Fruit fly (Drosophila melanogaster) whole organism, prepupa: ENCODE data around the gene Ptp10D.

Experiments
- Blimp-1 ChIP-seq: fragments of 200-800 bp; sonication (Bioruptor generic); optimal IDR thresholded peaks from 3 replicates; lab custom pipeline; 2017; ENCODE audit warnings: missing biosample characterization, missing genetic modification characterization, mild to moderate bottlenecking, moderate library complexity, missing genetic modification reagents
- CG10669 ChIP-seq: fragments of 200-800 bp; sonication (Bioruptor generic); optimal IDR thresholded peaks from 3 replicates; lab custom pipeline; 2018; ENCODE audit warnings: missing biosample characterization, mild to moderate bottlenecking, missing genetic modification characterization, moderate library complexity
- CG11762 ChIP-seq: fragments of 200-800 bp; sonication (Bioruptor generic); optimal IDR thresholded peaks from 3 replicates; lab custom pipeline; 2016; ENCODE audit warnings: missing biosample characterization, missing genetic modification characterization; ENCODE audit not compliant: insufficient read depth
- CG15336 ChIP-seq: fragments of 200-800 bp; sonication (Bioruptor generic); IDR thresholded peaks from 2 replicates; pipeline ENCODE4 v1.3.6; 2022; ENCODE audit warnings: missing biosample characterization, missing genetic modification characterization
- CG16779 ChIP-seq: fragments of 200-800 bp; sonication (Bioruptor generic); optimal IDR thresholded peaks from 3 replicates; lab custom pipeline; 2017; ENCODE audit warnings: missing biosample characterization, mild to moderate bottlenecking, missing genetic modification characterization
- CG3032 ChIP-seq: fragments of 200-800 bp; optimal IDR thresholded peaks from 2 replicates; lab custom pipeline; 2019; ENCODE audit warnings: missing biosample characterization, mild to moderate bottlenecking, missing genetic modification characterization, moderate library complexity
- CG31627 ChIP-seq: fragments of 200-800 bp; sonication (Bioruptor generic); optimal IDR thresholded peaks from 3 replicates; lab custom pipeline; 2016; ENCODE audit warnings: missing biosample characterization, missing genetic modification characterization
- CG3919 ChIP-seq: fragments of 200-800 bp; sonication (Bioruptor generic); optimal IDR thresholded peaks from 3 replicates; lab custom pipeline; 2016; ENCODE audit warnings: missing biosample characterization, missing genetic modification characterization
- CG6276 ChIP-seq: fragments of 200-800 bp; sonication (Bioruptor generic); optimal IDR thresholded peaks from 2 replicates; lab custom pipeline; 2017; ENCODE audit warnings: missing biosample characterization, mild to moderate bottlenecking, missing genetic modification characterization
- CG6792 ChIP-seq: fragments of 200-800 bp; sonication (Bioruptor generic); optimal IDR thresholded peaks from 3 replicates; lab custom pipeline; 2016; ENCODE audit warnings: missing biosample characterization, missing genetic modification characterization
- CG6808 ChIP-seq: fragments of 200-800 bp; sonication (Bioruptor generic); optimal IDR thresholded peaks from 3 replicates; lab custom pipeline; 2017; ENCODE audit warnings: missing biosample characterization, missing genetic modification characterization, mild to moderate bottlenecking, moderate library complexity, missing genetic modification reagents
- CG6854 ChIP-seq: fragments of 200-800 bp; sonication (Bioruptor generic); optimal IDR thresholded peaks from 2 replicates; lab custom pipeline; 2017; ENCODE audit warnings: missing biosample characterization, mild to moderate bottlenecking, missing genetic modification characterization
- CG7368 ChIP-seq: fragments of 200-800 bp; sonication (Bioruptor generic); optimal IDR thresholded peaks from 3 replicates; lab custom pipeline; 2016; ENCODE audit warnings: missing biosample characterization, missing genetic modification characterization
- CG8119 ChIP-seq: fragments of 200-800 bp; sonication (Bioruptor generic); IDR thresholded peaks from 3 replicates; pipeline ENCODE4 v1.3.6; 2022; ENCODE audit warnings: missing biosample characterization, missing genetic modification characterization
- CG8632 ChIP-seq: fragments of 200-800 bp; sonication (Bioruptor generic); optimal IDR thresholded peaks from 3 replicates; lab custom pipeline; 2016; ENCODE audit warnings: missing biosample characterization, missing genetic modification characterization
- CG9139 ChIP-seq: fragments of 200-800 bp; sonication (Bioruptor generic); optimal IDR thresholded peaks from 3 replicates; lab custom pipeline; 2017; ENCODE audit warnings: missing biosample characterization, mild to moderate bottlenecking, missing genetic modification characterization
- Eip75B ChIP-seq: fragments of 200-800 bp; sonication (Bioruptor generic); optimal IDR thresholded peaks from 3 replicates; lab custom pipeline; 2016; ENCODE audit warnings: missing biosample characterization, missing genetic modification characterization
- Eip78C ChIP-seq: fragments of 200-800 bp; sonication (Bioruptor generic); peaks from one replicate; lab custom pipeline; 2016; ENCODE audit warnings: missing biosample characterization, missing genetic modification characterization
- Eip93F ChIP-seq: fragments of 200-800 bp; sonication (Bioruptor generic); optimal IDR thresholded peaks from 2 replicates; lab custom pipeline; 2016; ENCODE audit warnings: missing biosample characterization, mild to moderate bottlenecking, missing genetic modification characterization
- Ets21C ChIP-seq: fragments of 200-800 bp; sonication (Bioruptor generic); optimal IDR thresholded peaks from 3 replicates; lab custom pipeline; 2016; ENCODE audit warnings: missing biosample characterization, missing genetic modification characterization
- Ets96B ChIP-seq: fragments of 200-800 bp; optimal IDR thresholded peaks from 2 replicates; lab custom pipeline; 2019; ENCODE audit warnings: missing biosample characterization, mild to moderate bottlenecking, missing genetic modification characterization, moderate library complexity
- Gug ChIP-seq: fragments of 200-800 bp; sonication (Bioruptor generic); IDR thresholded peaks from 2 replicates; pipeline ENCODE4 v1.3.6; 2022; ENCODE audit warnings: missing biosample characterization, missing genetic modification characterization
- Hr38 ChIP-seq: sonication (Bioruptor generic); optimal IDR thresholded peaks from 2 replicates; lab custom pipeline; 2016; ENCODE audit warnings: missing biosample characterization, missing genetic modification characterization
- Hr39 ChIP-seq: fragments of 200-800 bp; sonication (Bioruptor generic); optimal IDR thresholded peaks from 2 replicates; lab custom pipeline; 2016; ENCODE audit warnings: missing biosample characterization, missing genetic modification characterization
- Hr4 ChIP-seq: fragments of 200-800 bp; sonication (Bioruptor generic); optimal IDR thresholded peaks from 3 replicates; lab custom pipeline; 2016; ENCODE audit warnings: missing biosample characterization, missing genetic modification characterization
- Lpt ChIP-seq: fragments of 200-800 bp; sonication (Bioruptor generic); optimal IDR thresholded peaks from 3 replicates; lab custom pipeline; 2016; ENCODE audit warnings: missing biosample characterization, missing genetic modification characterization
- Met ChIP-seq: fragments of 200-800 bp; sonication (Bioruptor generic); optimal IDR thresholded peaks from 3 replicates; lab custom pipeline; 2016; ENCODE audit warnings: missing biosample characterization, missing genetic modification characterization
- OdsH ChIP-seq: fragments of 200-800 bp; sonication (Bioruptor generic); optimal IDR thresholded peaks from 3 replicates; lab custom pipeline; 2016; ENCODE audit warnings: missing biosample characterization, missing genetic modification characterization
- Smox ChIP-seq: fragments of 200-800 bp; sonication (Bioruptor generic); optimal IDR thresholded peaks from 3 replicates; lab custom pipeline; 2016; ENCODE audit warnings: missing biosample characterization, missing genetic modification characterization
- Sox102F ChIP-seq: fragments of 200-800 bp; sonication (Bioruptor generic); optimal IDR thresholded peaks from 2 replicates; lab custom pipeline; 2016; ENCODE audit warnings: missing biosample characterization, mild to moderate bottlenecking, missing genetic modification characterization
- Sox14 ChIP-seq: fragments of 200-800 bp; sonication (Bioruptor generic); optimal IDR thresholded peaks from 3 replicates; lab custom pipeline; 2016; ENCODE audit warnings: missing biosample characterization, missing genetic modification characterization
- Sox15 ChIP-seq: fragments of 200-800 bp; sonication (Bioruptor generic); optimal IDR thresholded peaks from 3 replicates; lab custom pipeline; 2016; ENCODE audit warnings: missing biosample characterization, missing genetic modification characterization
- acj6 ChIP-seq: fragments of 200-800 bp; sonication (Bioruptor generic); optimal IDR thresholded peaks from 3 replicates; lab custom pipeline; 2016; ENCODE audit warnings: missing biosample characterization, missing genetic modification characterization
- cyc ChIP-seq: fragments of 200-800 bp; sonication (Bioruptor generic); optimal IDR thresholded peaks from 3 replicates; lab custom pipeline; 2016; ENCODE audit warnings: missing biosample characterization, missing genetic modification characterization
- dac ChIP-seq: fragments of 200-800 bp; sonication (Bioruptor generic); optimal IDR thresholded peaks from 2 replicates; lab custom pipeline; 2017; ENCODE audit warnings: missing biosample characterization, mild to moderate bottlenecking, missing genetic modification characterization
- dsx ChIP-seq: fragments of 200-800 bp; optimal IDR thresholded peaks from 3 replicates; lab custom pipeline; 2019; ENCODE audit warnings: missing biosample characterization, mild to moderate bottlenecking, missing genetic modification characterization, moderate library complexity; ENCODE audit not compliant: poor library complexity, severe bottlenecking
- eg ChIP-seq: fragments of 200-800 bp; sonication (Bioruptor generic); IDR thresholded peaks from 3 replicates; pipeline ENCODE4 v1.3.6; 2022; ENCODE audit warnings: missing biosample characterization, missing genetic modification characterization
- fd85E ChIP-seq: fragments of 200-800 bp; sonication (Bioruptor generic); optimal IDR thresholded peaks from 3 replicates; lab custom pipeline; 2016; ENCODE audit warnings: missing biosample characterization, missing genetic modification characterization
- fkh ChIP-seq: fragments of 200-800 bp; sonication (Bioruptor generic); optimal IDR thresholded peaks from 3 replicates; lab custom pipeline; 2017; ENCODE audit warnings: missing biosample characterization, mild to moderate bottlenecking, missing genetic modification characterization, moderate library complexity
- net ChIP-seq: fragments of 200-800 bp; sonication (Bioruptor generic); optimal IDR thresholded peaks from 3 replicates; lab custom pipeline; 2016; ENCODE audit warnings: missing biosample characterization, missing genetic modification characterization
- pdm3 ChIP-seq: fragments of 200-800 bp; sonication (Bioruptor generic); optimal IDR thresholded peaks from 3 replicates; lab custom pipeline; 2016; ENCODE audit warnings: missing biosample characterization, missing genetic modification characterization
- salr ChIP-seq, 2 experiments: fragments of 200-800 bp; sonication (Bioruptor generic); optimal IDR thresholded peaks; 3 replicates each; lab custom pipeline; 2016 to 2018; ENCODE audit warnings: missing biosample characterization in 2 of 2, missing genetic modification characterization in 2 of 2, mild to moderate bottlenecking in 1 of 2
- spab ChIP-seq: fragments of 200-800 bp; sonication (Bioruptor generic); optimal IDR thresholded peaks from 2 replicates; lab custom pipeline; 2017; ENCODE audit warnings: missing biosample characterization, mild to moderate bottlenecking, missing genetic modification characterization, missing genetic modification reagents
- svp ChIP-seq: fragments of 200-800 bp; sonication (Bioruptor generic); peaks from one replicate; lab custom pipeline; 2016; ENCODE audit warnings: missing biosample characterization, missing genetic modification characterization
- topi ChIP-seq: fragments of 200-800 bp; sonication (Bioruptor generic); optimal IDR thresholded peaks from 3 replicates; lab custom pipeline; 2016; ENCODE audit warnings: missing biosample characterization, missing genetic modification characterization

Gene Ptp10D

DNA sequence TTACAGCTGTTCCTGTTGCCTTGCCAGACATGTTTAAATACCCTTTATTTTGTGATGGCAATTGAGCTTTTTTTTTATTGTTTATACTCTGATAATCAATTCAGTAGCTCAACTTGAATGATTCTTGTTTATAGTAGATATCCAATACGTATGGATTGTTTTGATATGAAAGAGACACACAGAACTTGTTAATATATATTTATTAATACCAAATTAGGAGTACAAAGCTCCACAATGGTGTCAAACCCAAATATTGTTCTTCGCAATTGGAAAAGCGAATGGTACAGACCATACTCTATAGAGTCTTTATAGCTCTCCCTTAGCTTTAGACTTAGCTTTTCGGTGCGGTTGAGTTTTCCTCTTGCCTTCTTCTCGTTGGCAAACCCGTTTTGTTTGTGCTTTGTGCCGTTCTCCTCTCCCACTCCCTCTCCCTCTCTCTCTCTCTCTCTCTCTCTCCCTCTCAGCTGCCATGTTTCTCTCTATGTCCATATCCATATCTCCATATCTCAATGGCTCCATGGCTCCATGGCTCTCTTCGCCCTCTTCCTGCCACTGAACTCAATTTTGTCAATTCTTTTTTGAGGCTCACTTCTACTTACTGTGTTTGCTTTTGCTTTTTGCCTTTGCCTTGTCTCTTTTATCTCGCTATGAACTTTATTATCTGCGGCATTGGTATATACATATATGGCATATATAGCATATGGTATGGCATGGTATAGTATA, 64.3 kb downstream of the Ptp10D start (continued):
- TF ChIP-seq fkh (peak; percentile 94), CG31627 (GFP tag; lab: Kevin White, UChicago) (peak; percentile 67), net (GFP tag; lab: Kevin White, UChicago) (peak; percentile 59), Eip78C (GFP tag; lab: Kevin White, UChicago) (peak; percentile 91), svp (GFP tag; lab: Kevin White, UChicago) (peak; percentile 80), CG8119 (peak; percentile 76), salr (GFP tag; optimal IDR thresholded peaks at IDR 0.05; lab: Kevin White, UChicago) (peak; percentile 48 to 72), CG15336 (GFP tag; lab: Robert Waterston, UW) (peak; percentile 62; the same call in 1 of the 2 replicates), pdm3 (GFP tag; lab: Kevin White, UChicago) (peak; percentile 78), CG6808 (GFP tag; lab: Kevin White, UChicago) (peak; percentile 87), Ets21C (GFP tag; lab: Kevin White, UChicago) (peak; percentile 59), Gug (GFP tag; lab: Robert Waterston, UW) (no peak), Smox (GFP tag; lab: Kevin White, UChicago) (peak; percentile 82), cyc (peak; percentile 69), CG6854 (GFP tag; lab: Kevin White, UChicago) (peak; percentile 31), topi (GFP tag; lab: Kevin White, UChicago) (peak; percentile 83), CG3032 (tag; lab: Kevin White, UChicago) (peak; percentile 87), Eip93F (peak; percentile 59), Hr38 (GFP tag; lab: Kevin White, UChicago) (no peak), CG6276 (GFP tag; lab: Kevin White, UChicago) (peak; percentile 49), CG9139 (GFP tag; lab: Kevin White, UChicago) (peak; percentile 60), Sox14 (GFP tag; lab: Kevin White, UChicago) (peak; percentile 66)

DNA sequence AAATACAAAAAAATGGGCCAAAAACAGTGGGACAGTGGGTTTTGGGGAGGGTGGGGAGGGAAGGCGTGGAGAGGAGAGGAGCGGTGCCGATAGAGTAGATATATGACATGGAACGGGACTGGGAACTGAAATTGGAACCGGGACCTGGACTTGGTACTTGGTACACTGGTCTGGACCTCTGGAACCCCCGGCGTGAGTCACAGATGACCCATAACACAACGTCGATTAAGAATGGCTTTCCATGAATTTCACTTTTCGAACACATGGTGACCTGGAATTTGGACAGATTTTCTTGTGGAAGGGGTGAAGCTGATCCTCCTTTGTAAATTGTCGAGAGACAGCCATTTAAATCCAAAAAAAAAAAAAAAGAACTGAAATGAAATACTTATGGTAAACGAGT, 64.9 kb downstream of the Ptp10D start:
- TF ChIP-seq acj6 (GFP tag; lab: Kevin White, UChicago), result no peak
- no peak for TF ChIP-seq Sox14 (GFP tag; lab: Kevin White, UChicago)
- no peak for TF ChIP-seq CG11762 (GFP tag; lab: Kevin White, UChicago)
- no peak for TF ChIP-seq Met (GFP tag; lab: Kevin White, UChicago)
- no peak for TF ChIP-seq CG6276 (GFP tag; lab: Kevin White, UChicago)
- no peak for TF ChIP-seq CG3919
- no peak for TF ChIP-seq Hr39 (GFP tag; lab: Kevin White, UChicago)
- no peak for TF ChIP-seq dsx (GFP tag; lab: Kevin White, UChicago)
- TF ChIP-seq CG6792 (GFP tag; lab: Kevin White, UChicago), result no peak
- no peak for TF ChIP-seq CG8632 (GFP tag; lab: Kevin White, UChicago)
- TF ChIP-seq CG6808 (GFP tag; lab: Kevin White, UChicago), result peak; percentile 5
- TF ChIP-seq CG16779, result no peak
- no peak for TF ChIP-seq Lpt (GFP tag; lab: Kevin White, UChicago)
- peak; percentile 65 for TF ChIP-seq svp (GFP tag; lab: Kevin White, UChicago)
- TF ChIP-seq topi (GFP tag; lab: Kevin White, UChicago), result no peak
- no peak for TF ChIP-seq net (GFP tag; lab: Kevin White, UChicago)
- TF ChIP-seq CG3032 (tag; lab: Kevin White, UChicago), result no peak
- TF ChIP-seq salr (GFP tag; optimal IDR thresholded peaks at IDR 0.05; lab: Kevin White, UChicago), result no peak
- TF ChIP-seq Eip78C (GFP tag; lab: Kevin White, UChicago), result peak; percentile 41
- no peak for TF ChIP-seq OdsH
- no peak for TF ChIP-seq fd85E
- TF ChIP-seq spab, result no peak
- TF ChIP-seq CG10669 (GFP tag; lab: Kevin White, UChicago), result no peak
- TF ChIP-seq dac (GFP tag; lab: Kevin White, UChicago), result no peak
- 0 out of 2 replicates have a peak, but pooled peaks have one; percentile 9 for TF ChIP-seq Gug (GFP tag; lab: Robert Waterston, UW)
- no peak for TF ChIP-seq eg
- no peak for TF ChIP-seq Smox (GFP tag; lab: Kevin White, UChicago)
- TF ChIP-seq pdm3 (GFP tag; lab: Kevin White, UChicago), result no peak
- TF ChIP-seq Blimp-1 (GFP tag; lab: Kevin White, UChicago), result peak; percentile 52
- TF ChIP-seq CG6854 (GFP tag; lab: Kevin White, UChicago), result no peak
- no peak for TF ChIP-seq Sox102F
- no peak for TF ChIP-seq Hr4 (GFP tag; lab: Kevin White, UChicago)
- no peak for TF ChIP-seq CG7368 (GFP tag; lab: Kevin White, UChicago)
- TF ChIP-seq Sox15 (GFP tag; lab: Kevin White, UChicago), result no peak
- no peak for TF ChIP-seq Eip75B (GFP tag; lab: Kevin White, UChicago)
- TF ChIP-seq Ets96B (tag; lab: Kevin White, UChicago), result no peak
- TF ChIP-seq, all 60 proteins: peak for 5
